Worm (Caenorhabditis elegans) whole organism, L1 larva: ENCODE measurements around the gene nhr-20.

Experiments
- C04F5.9 ChIP-seq: sonication (generic microtip); optimal IDR thresholded peaks from 2 replicates; lab custom pipeline; 2016; ENCODE audit warnings: missing genetic modification characterization, missing compliant biosample characterization
- C16A3.4 ChIP-seq: fragments of 150-350 bp; optimal IDR thresholded peaks from 2 replicates; lab custom pipeline; 2014; ENCODE audit warnings: missing biosample characterization, missing genetic modification characterization
- C34B4.2 ChIP-seq: sonication (generic microtip); optimal IDR thresholded peaks from 2 replicates; lab custom pipeline; 2017; ENCODE audit warnings: mild to moderate bottlenecking, missing genetic modification characterization, missing compliant biosample characterization
- Y116A8C.19 ChIP-seq: sonication (generic microtip); optimal IDR thresholded peaks from 2 replicates; lab custom pipeline; 2016; ENCODE audit warnings: missing compliant biosample characterization, missing genetic modification characterization, borderline replicate concordance
- aha-1 ChIP-seq: fragments of 150-350 bp; optimal IDR thresholded peaks from 2 replicates; lab custom pipeline; 2014; ENCODE audit warnings: missing biosample characterization, missing genetic modification characterization
- aly-2 ChIP-seq: fragments of 150-350 bp; optimal IDR thresholded peaks from 2 replicates; lab custom pipeline; 2014; ENCODE audit warnings: missing biosample characterization, missing genetic modification characterization
- ceh-63 ChIP-seq: fragments of 200-800 bp; sonication (Bioruptor generic); optimal IDR thresholded peaks from 2 replicates; lab custom pipeline; 2018; ENCODE audit warnings: mild to moderate bottlenecking, missing genetic modification characterization, missing compliant biosample characterization
- ceh-82 ChIP-seq, 3 experiments: fragments of 150-350 bp in 1 of 3; sonication (generic microtip) in 2 of 3; optimal IDR thresholded peaks; 2 replicates each; lab custom pipeline; 2014 to 2017; ENCODE audit warnings: missing biosample characterization in 3 of 3, missing genetic modification characterization in 3 of 3
- dpl-1 ChIP-seq, 3 experiments: fragments of 150-350 bp in 2 of 3; sonication (generic microtip) in 1 of 3; optimal IDR thresholded peaks; 2 replicates each; lab custom pipeline; 2014 to 2017; ENCODE audit warnings: missing biosample characterization in 3 of 3, missing genetic modification characterization in 3 of 3, missing genetic modification reagents in 3 of 3
- efl-3 ChIP-seq: fragments of 200-800 bp; sonication (Bioruptor generic); optimal IDR thresholded peaks from 2 replicates; lab custom pipeline; 2018; ENCODE audit warnings: mild to moderate bottlenecking, missing genetic modification characterization, missing compliant biosample characterization
- egl-13 ChIP-seq: sonication (generic microtip); optimal IDR thresholded peaks from 2 replicates; lab custom pipeline; 2016; ENCODE audit warnings: missing genotype, missing genetic modification reagents, missing genetic modification characterization, missing compliant biosample characterization
- egl-27 ChIP-seq, 2 experiments: fragments of 150-350 bp in 1 of 2; sonication (generic microtip); optimal IDR thresholded peaks; 3 replicates each; lab custom pipeline; 2017 to 2018; ENCODE audit warnings: missing biosample characterization in 2 of 2, missing genetic modification characterization in 2 of 2, missing genetic modification reagents in 2 of 2
- elt-2 ChIP-seq: sonication (generic microtip); optimal IDR thresholded peaks from 2 replicates; lab custom pipeline; 2016; ENCODE audit warnings: missing genetic modification characterization, mild to moderate bottlenecking, inconsistent platforms, missing compliant biosample characterization, missing genetic modification reagents
- elt-3 ChIP-seq, 6 experiments: fragments of 150-350 bp in 1 of 6; sonication (generic microtip); optimal IDR thresholded peaks; 2 replicates each; lab custom pipeline; 2017 to 2018; ENCODE audit warnings: missing biosample characterization in 6 of 6, missing genetic modification characterization in 6 of 6, inconsistent platforms in 1 of 6
- ets-5 ChIP-seq: fragments of 200-800 bp; sonication (Bioruptor generic); IDR thresholded peaks from 2 replicates; pipeline ENCODE4 v1.3.6; 2022; ENCODE audit warnings: missing genetic modification characterization, missing compliant biosample characterization
- hlh-17 ChIP-seq: fragments of 200-800 bp; sonication (Bioruptor generic); optimal IDR thresholded peaks from 2 replicates; lab custom pipeline; 2018; ENCODE audit warnings: missing genetic modification characterization, mild to moderate bottlenecking, missing compliant biosample characterization, moderate library complexity, borderline replicate concordance
- hlh-4 ChIP-seq: sonication (generic microtip); optimal IDR thresholded peaks from 2 replicates; lab custom pipeline; 2016; ENCODE audit warnings: mild to moderate bottlenecking, missing genetic modification characterization, missing compliant biosample characterization
- hpl-2 ChIP-seq: fragments of 150-350 bp; optimal IDR thresholded peaks from 2 replicates; lab custom pipeline; 2014; ENCODE audit warnings: missing biosample characterization, missing genetic modification reagents, missing genetic modification characterization
- irx-1 ChIP-seq: sonication (generic microtip); optimal IDR thresholded peaks from 2 replicates; lab custom pipeline; 2016; ENCODE audit warnings: missing genetic modification characterization, missing compliant biosample characterization
- jun-1 ChIP-seq: fragments of 150-350 bp; optimal IDR thresholded peaks from 2 replicates; lab custom pipeline; 2014; ENCODE audit warnings: missing biosample characterization, missing genetic modification reagents, missing genetic modification characterization
- lin-13 ChIP-seq: fragments of 150-350 bp; optimal IDR thresholded peaks from 2 replicates; lab custom pipeline; 2014; ENCODE audit warnings: missing biosample characterization, missing genetic modification reagents, missing genetic modification characterization
- lin-15B ChIP-seq: fragments of 150-350 bp; sonication (generic microtip); optimal IDR thresholded peaks from 3 replicates; lab custom pipeline; 2014; ENCODE audit warnings: missing biosample characterization, missing genetic modification characterization
- lin-39 ChIP-seq: fragments of 150-350 bp; optimal IDR thresholded peaks from 2 replicates; lab custom pipeline; 2014; ENCODE audit warnings: missing biosample characterization, missing genetic modification reagents, missing genetic modification characterization
- lir-3 ChIP-seq: sonication (generic microtip); optimal IDR thresholded peaks from 2 replicates; lab custom pipeline; 2016; ENCODE audit warnings: mild to moderate bottlenecking, missing genetic modification characterization, moderate library complexity, missing compliant biosample characterization; ENCODE audit not compliant: poor library complexity
- lsy-2 ChIP-seq, 2 experiments: fragments of 150-350 bp; optimal IDR thresholded peaks; 2 replicates each; lab custom pipeline; 2014; ENCODE audit warnings: missing biosample characterization in 2 of 2, missing genetic modification characterization in 2 of 2
- mdl-1 ChIP-seq, 2 experiments: fragments of 150-350 bp; optimal IDR thresholded peaks; 2 replicates each; lab custom pipeline; 2014 to 2017; ENCODE audit warnings: missing biosample characterization in 2 of 2, missing genetic modification characterization in 2 of 2, inconsistent platforms in 1 of 2
- mep-1 ChIP-seq: fragments of 150-350 bp; optimal IDR thresholded peaks from 2 replicates; lab custom pipeline; 2014; ENCODE audit warnings: missing biosample characterization, missing genetic modification characterization
- nhr-19 ChIP-seq: fragments of 200-800 bp; sonication (Bioruptor generic); conservative IDR thresholded peaks from 2 replicates; pipeline ENCODE4 v1.3.6; 2022; ENCODE audit warnings: missing genetic modification characterization, missing compliant biosample characterization
- nhr-20 ChIP-seq: sonication (generic microtip); optimal IDR thresholded peaks from 2 replicates; lab custom pipeline; 2016; ENCODE audit warnings: mild to moderate bottlenecking, missing genetic modification characterization, missing compliant biosample characterization
- nhr-71 ChIP-seq: sonication (generic microtip); optimal IDR thresholded peaks from 2 replicates; lab custom pipeline; 2016; ENCODE audit warnings: mild to moderate bottlenecking, missing genetic modification characterization, moderate library complexity, missing compliant biosample characterization
- nhr-76 ChIP-seq: sonication (generic microtip); optimal IDR thresholded peaks from 2 replicates; lab custom pipeline; 2017; ENCODE audit warnings: missing biosample characterization, missing genetic modification characterization
- nhr-84 ChIP-seq: sonication (generic microtip); optimal IDR thresholded peaks from 2 replicates; lab custom pipeline; 2017; ENCODE audit warnings: missing biosample characterization, missing genetic modification characterization
- nhr-85 ChIP-seq: sonication (generic microtip); peaks from one replicate; lab custom pipeline; 2016; ENCODE audit warnings: missing genetic modification characterization, inconsistent platforms, missing compliant biosample characterization
- pax-3 ChIP-seq: fragments of 200-800 bp; sonication (Bioruptor generic); optimal IDR thresholded peaks from 2 replicates; lab custom pipeline; 2018; ENCODE audit warnings: mild to moderate bottlenecking, missing genetic modification characterization, moderate library complexity, missing compliant biosample characterization
- rnt-1 ChIP-seq: sonication (generic microtip); optimal IDR thresholded peaks from 2 replicates; lab custom pipeline; 2016; ENCODE audit warnings: mild to moderate bottlenecking, missing genetic modification characterization, moderate library complexity, missing compliant biosample characterization
- skn-1 ChIP-seq: fragments of 150-350 bp; optimal IDR thresholded peaks from 2 replicates; lab custom pipeline; 2014; ENCODE audit warnings: missing biosample characterization, missing genetic modification characterization
- snpc-4 ChIP-seq: fragments of 150-350 bp; optimal IDR thresholded peaks from 2 replicates; lab custom pipeline; 2014; ENCODE audit warnings: missing biosample characterization, missing genetic modification characterization
- snu-23 ChIP-seq: sonication (generic microtip); optimal IDR thresholded peaks from 2 replicates; lab custom pipeline; 2016; ENCODE audit warnings: missing genetic modification characterization, missing compliant biosample characterization
- sox-4 ChIP-seq: sonication (generic microtip); optimal IDR thresholded peaks from 2 replicates; lab custom pipeline; 2016; ENCODE audit warnings: missing genetic modification characterization, missing compliant biosample characterization
- sptf-1 ChIP-seq: fragments of 150-350 bp; optimal IDR thresholded peaks from 2 replicates; lab custom pipeline; 2014; ENCODE audit warnings: missing biosample characterization, missing genetic modification characterization
- swsn-7 ChIP-seq: sonication (generic microtip); optimal IDR thresholded peaks from 2 replicates; lab custom pipeline; 2016; ENCODE audit warnings: missing genetic modification characterization, missing compliant biosample characterization
- tbx-2 ChIP-seq: sonication (generic microtip); optimal IDR thresholded peaks from 2 replicates; lab custom pipeline; 2016; ENCODE audit warnings: missing genetic modification characterization, missing compliant biosample characterization
- tlp-1 ChIP-seq: fragments of 150-350 bp; optimal IDR thresholded peaks from 2 replicates; lab custom pipeline; 2014; ENCODE audit warnings: missing biosample characterization, missing genetic modification characterization
- unc-130 ChIP-seq: fragments of 150-350 bp; optimal IDR thresholded peaks from 2 replicates; lab custom pipeline; 2017; ENCODE audit warnings: missing biosample characterization, missing genetic modification characterization, inconsistent platforms
- unc-62 ChIP-seq: fragments of 150-350 bp; optimal IDR thresholded peaks from 2 replicates; lab custom pipeline; 2014; ENCODE audit warnings: missing biosample characterization, missing genetic modification reagents, missing genetic modification characterization
- unc-86 ChIP-seq: sonication (generic microtip); optimal IDR thresholded peaks from 2 replicates; lab custom pipeline; 2016; ENCODE audit warnings: missing genetic modification characterization, missing compliant biosample characterization
- unc-98 ChIP-seq: fragments of 200-800 bp; sonication (Bioruptor generic); IDR thresholded peaks from 2 replicates; pipeline ENCODE4 v1.3.6; 2022; ENCODE audit warnings: missing genetic modification characterization, missing compliant biosample characterization
- vab-15 ChIP-seq: sonication (generic microtip); optimal IDR thresholded peaks from 2 replicates; lab custom pipeline; 2017; ENCODE audit warnings: missing genotype, mild to moderate bottlenecking, missing genetic modification characterization, missing compliant biosample characterization
- xbp-1 ChIP-seq: sonication (generic microtip); optimal IDR thresholded peaks from 2 replicates; lab custom pipeline; 2016; ENCODE audit warnings: missing genetic modification characterization, missing compliant biosample characterization

Gene nhr-20

DNA sequence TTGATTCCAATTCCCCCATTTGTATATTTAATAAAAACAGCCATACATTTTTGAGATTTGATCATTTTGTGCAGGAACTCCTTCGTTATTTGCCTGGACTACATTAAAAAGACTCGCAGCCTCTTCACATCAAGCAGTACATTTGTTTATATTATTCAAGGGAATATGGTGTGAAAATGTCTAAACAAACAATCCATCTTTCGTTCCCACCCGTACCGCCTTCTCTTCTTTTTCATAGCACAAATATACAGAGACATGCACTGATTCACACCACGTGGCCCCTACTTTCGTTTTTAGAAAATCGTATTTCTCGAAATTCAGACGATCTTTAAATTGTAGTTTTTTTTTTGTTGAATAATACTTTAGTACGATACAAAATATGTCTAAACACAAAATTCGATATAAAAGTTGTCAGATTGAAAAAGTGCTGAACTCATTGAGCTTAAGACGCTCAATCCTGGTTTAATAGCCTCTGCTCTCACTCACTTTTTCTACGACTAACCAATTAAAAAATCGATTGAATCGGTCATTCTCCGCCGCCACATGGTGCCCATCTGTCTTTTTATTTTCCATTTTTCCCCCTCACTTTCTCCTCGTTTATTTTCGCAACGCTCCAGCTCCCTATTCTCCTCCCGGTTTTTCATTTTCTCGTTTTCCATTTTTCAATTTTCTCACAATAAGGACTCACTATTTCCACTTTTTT lies 37.6 kb downstream of the nhr-20 start (continued):
- no peak for TF ChIP-seq egl-27 (tag; optimal IDR thresholded peaks at IDR 0.05; lab: Kevin White, UChicago)
- no peak for TF ChIP-seq tlp-1
- TF ChIP-seq jun-1 (tag; lab: Kevin White, UChicago) = no peak
- TF ChIP-seq C04F5.9 (tag; lab: Kevin White, UChicago) = no peak
- no peak for TF ChIP-seq elt-3 (tag; optimal IDR thresholded peaks at IDR 0.05; lab: Kevin White, UChicago)
- no peak for TF ChIP-seq lin-39 (tag; lab: Kevin White, UChicago)
- TF ChIP-seq lir-3 (tag; lab: Kevin White, UChicago) = peak; percentile 11
- TF ChIP-seq hlh-4 (tag; lab: Kevin White, UChicago) = no peak
- TF ChIP-seq dpl-1 (GFP tag; optimal IDR thresholded peaks at IDR 0.05; lab: Kevin White, UChicago) = no peak
- peak; percentile 53 for TF ChIP-seq rnt-1 (tag; lab: Kevin White, UChicago)
- peak; percentile 45 for TF ChIP-seq pax-3
- TF ChIP-seq lin-13 (GFP tag; lab: Kevin White, UChicago) = peak; percentile 25
- TF ChIP-seq snu-23 (GFP tag; lab: Kevin White, UChicago) = peak; percentile 49
- no peak for TF ChIP-seq C34B4.2
- TF ChIP-seq unc-86 (tag; lab: Kevin White, UChicago) = no peak
- TF ChIP-seq C16A3.4 = peak; percentile 43
- no peak for TF ChIP-seq unc-98
- no peak for TF ChIP-seq unc-62 (GFP tag; lab: Kevin White, UChicago)
- TF ChIP-seq aha-1 = no peak
- TF ChIP-seq hpl-2 (GFP tag; lab: Kevin White, UChicago) = peak; percentile 39
- TF ChIP-seq xbp-1 = no peak
- TF ChIP-seq lsy-2 (tag; optimal IDR thresholded peaks at IDR 0.05; lab: Kevin White, UChicago) = peak; percentile 2 to 51
- TF ChIP-seq nhr-71 (tag; lab: Kevin White, UChicago) = peak; percentile 83
- TF ChIP-seq nhr-19 (GFP tag; lab: Robert Waterston, UW) = peak; percentile 60
- TF ChIP-seq Y116A8C.19 (tag; lab: Kevin White, UChicago) = no peak
- TF ChIP-seq sptf-1 (tag; lab: Kevin White, UChicago) = no peak
- no peak for TF ChIP-seq mep-1 (tag; lab: Kevin White, UChicago)
- TF ChIP-seq nhr-84 (tag; lab: Kevin White, UChicago) = no peak
- TF ChIP-seq nhr-76 (tag; lab: Kevin White, UChicago) = no peak
- peak; percentile 80 for TF ChIP-seq nhr-85
- TF ChIP-seq ceh-63 (GFP tag; lab: Kevin White, UChicago) = no peak
- no peak for TF ChIP-seq mdl-1 (tag; optimal IDR thresholded peaks at IDR 0.05; lab: Kevin White, UChicago)
- no peak for TF ChIP-seq lin-15B
- TF ChIP-seq nhr-20 (tag; lab: Kevin White, UChicago) = peak; percentile 37
- TF ChIP-seq swsn-7 (tag; lab: Kevin White, UChicago) = peak; percentile 21
- no peak for TF ChIP-seq egl-13
- TF ChIP-seq snpc-4 (tag; lab: Kevin White, UChicago) = no peak
- no peak for TF ChIP-seq vab-15 (tag; lab: Kevin White, UChicago)
- TF ChIP-seq ets-5 (GFP tag; lab: Robert Waterston, UW) = no peak
- peak; percentile 94 for TF ChIP-seq aly-2
- TF ChIP-seq ceh-82 (tag; optimal IDR thresholded peaks at IDR 0.05; lab: Kevin White, UChicago) = no peak
- TF ChIP-seq sox-4 (tag; lab: Kevin White, UChicago) = no peak
- peak; percentile 13 for TF ChIP-seq unc-130 (tag; lab: Kevin White, UChicago)
- TF ChIP-seq irx-1 (tag; lab: Kevin White, UChicago) = peak; percentile 35
- TF ChIP-seq skn-1 = no peak
- peak; percentile 60 for TF ChIP-seq elt-2 (tag; lab: Kevin White, UChicago)
- TF ChIP-seq hlh-17 = peak; percentile 5
- TF ChIP-seq efl-3 (GFP tag; lab: Kevin White, UChicago) = no peak
- peak; percentile 5 for TF ChIP-seq tbx-2 (tag; lab: Kevin White, UChicago)
